Worm (Caenorhabditis elegans) whole organism, L2 larva: ENCODE data around the gene otpl-6.
A peak's percentile ranks its signal among the peaks of the same experiment; 100 is the strongest.

Source experiments
- aly-2 ChIP-seq: fragments of 150-350 bp; optimal IDR thresholded peaks from 2 replicates; lab custom pipeline; 2014; ENCODE audit warnings: missing biosample characterization, missing genetic modification characterization
- blmp-1 ChIP-seq: sonication (generic microtip); optimal IDR thresholded peaks from 2 replicates; lab custom pipeline; 2017; ENCODE audit warnings: missing genetic modification characterization, mild to moderate bottlenecking, missing compliant biosample characterization, antibody characterized with exemption, moderate library complexity; ENCODE audit not compliant: insufficient read depth
- fos-1 ChIP-seq: fragments of 150-350 bp; optimal IDR thresholded peaks from 2 replicates; lab custom pipeline; 2014; ENCODE audit warnings: missing biosample characterization, missing genetic modification characterization
- lin-13 ChIP-seq: fragments of 150-350 bp; optimal IDR thresholded peaks from 2 replicates; lab custom pipeline; 2014; ENCODE audit warnings: missing biosample characterization, missing genetic modification reagents, missing genetic modification characterization
- skn-1 ChIP-seq: sonication (generic microtip); optimal IDR thresholded peaks from 2 replicates; lab custom pipeline; 2017; ENCODE audit warnings: missing biosample characterization, missing genetic modification characterization

ce11 chrV:8518283-8518682 is 7.6 kb upstream of the otpl-6 start:
- TF ChIP-seq aly-2 (no peak), blmp-1 (no peak), lin-13 (GFP tag; lab: Kevin White, UChicago) (no peak), skn-1 (no peak), fos-1 (peak; percentile 19)
